Fruit fly (Drosophila melanogaster) whole organism, wandering third instar larva: ENCODE measurements around the gene GABA-B-R2.
A peak's percentile ranks its signal among the peaks of the same experiment; 100 is the strongest.

ENCODE experiments used
- Abd-B ChIP-seq: fragments of >200 bp; optimal IDR thresholded peaks from 2 replicates; lab custom pipeline; 2017; ENCODE audit warnings: missing biosample characterization, missing genetic modification characterization
- CG9705 ChIP-seq: fragments of 200-800 bp; sonication (Bioruptor generic); optimal IDR thresholded peaks from 2 replicates; lab custom pipeline; 2018; ENCODE audit warnings: missing biosample characterization, mild to moderate bottlenecking, missing genetic modification characterization
- CrebA ChIP-seq: fragments of 200-800 bp; sonication (Bioruptor generic); optimal IDR thresholded peaks from 2 replicates; lab custom pipeline; 2016; ENCODE audit warnings: missing biosample characterization, mild to moderate bottlenecking, missing genetic modification characterization, borderline replicate concordance
- Dfd ChIP-seq: fragments of >200 bp; optimal IDR thresholded peaks from 2 replicates; lab custom pipeline; 2017; ENCODE audit warnings: missing biosample characterization, missing genetic modification characterization
- Dif ChIP-seq: fragments of 200-275, 200-300 bp; sonication (Bioruptor generic); optimal IDR thresholded peaks from 2 replicates; lab custom pipeline; 2018; ENCODE audit warnings: missing biosample characterization, missing genetic modification characterization; ENCODE audit not compliant: partially characterized antibody
- HLH106 ChIP-seq: fragments of 200-800 bp; optimal IDR thresholded peaks from 3 replicates; lab custom pipeline; 2019; ENCODE audit warnings: missing biosample characterization, mild to moderate bottlenecking, missing genetic modification characterization, moderate library complexity
- Hr78 ChIP-seq: fragments of >200 bp; optimal IDR thresholded peaks from 2 replicates; lab custom pipeline; 2017; ENCODE audit warnings: missing biosample characterization, missing genetic modification characterization
- Hr83 ChIP-seq: fragments of 200-300 bp; sonication (Bioruptor generic); optimal IDR thresholded peaks from 2 replicates; lab custom pipeline; 2016; ENCODE audit warnings: missing biosample characterization, mild to moderate bottlenecking, missing genetic modification characterization, moderate library complexity; ENCODE audit not compliant: poor library complexity, severe bottlenecking
- Jra ChIP-seq: sonication (Bioruptor generic); optimal IDR thresholded peaks from 2 replicates; lab custom pipeline; 2016; ENCODE audit warnings: missing biosample characterization, missing genetic modification characterization
- N ChIP-seq: fragments of >200 bp; optimal IDR thresholded peaks from 2 replicates; lab custom pipeline; 2018; ENCODE audit warnings: missing biosample characterization, missing external identifiers, missing genetic modification characterization
- OdsH ChIP-seq: fragments of 200-800 bp; sonication (Bioruptor generic); optimal IDR thresholded peaks from 2 replicates; lab custom pipeline; 2016; ENCODE audit warnings: missing biosample characterization, mild to moderate bottlenecking, missing genetic modification characterization
- Rel ChIP-seq, 2 experiments: fragments of 200-800 bp; sonication (Bioruptor generic) in 1 of 2; optimal IDR thresholded peaks; 2 replicates in 1 of 2; 3 replicates in 1 of 2; lab custom pipeline; 2016 to 2019; ENCODE audit warnings: mild to moderate bottlenecking in 2 of 2, missing biosample characterization in 2 of 2, missing genetic modification characterization in 2 of 2, moderate library complexity in 1 of 2
- Sp1 ChIP-seq: fragments of 200-800 bp; sonication (Bioruptor generic); optimal IDR thresholded peaks from 3 replicates; lab custom pipeline; 2019; ENCODE audit warnings: missing biosample characterization, mild to moderate bottlenecking, missing genetic modification characterization, moderate library complexity
- Vsx2 ChIP-seq: fragments of 200-300, 225-300 bp; sonication (Bioruptor generic); optimal IDR thresholded peaks from 2 replicates; lab custom pipeline; 2018; ENCODE audit warnings: missing biosample characterization, missing genetic modification characterization; ENCODE audit not compliant: partially characterized antibody
- br ChIP-seq: fragments of 200-800 bp; sonication (Bioruptor generic); optimal IDR thresholded peaks from 2 replicates; lab custom pipeline; 2016; ENCODE audit warnings: missing biosample characterization, missing genetic modification characterization
- brk ChIP-seq: fragments of 200-800 bp; sonication (Bioruptor generic); optimal IDR thresholded peaks from 2 replicates; lab custom pipeline; 2016; ENCODE audit warnings: missing biosample characterization, mild to moderate bottlenecking, missing genetic modification characterization
- dmrt93B ChIP-seq: fragments of 200-800 bp; sonication (Bioruptor generic); optimal IDR thresholded peaks from 2 replicates; lab custom pipeline; 2018; ENCODE audit warnings: missing biosample characterization, mild to moderate bottlenecking, missing genetic modification characterization
- dsf ChIP-seq: sonication (Bioruptor generic); optimal IDR thresholded peaks from 2 replicates; lab custom pipeline; 2016; ENCODE audit warnings: missing biosample characterization, missing genetic modification characterization, borderline replicate concordance
- ey ChIP-seq: fragments of 200-800 bp; sonication (Bioruptor generic); optimal IDR thresholded peaks from 2 replicates; lab custom pipeline; 2016; ENCODE audit warnings: missing biosample characterization, missing genetic modification characterization
- foxo ChIP-seq, 2 experiments: fragments of 200-800 bp; sonication (Bioruptor generic); optimal IDR thresholded peaks; 2 replicates in 1 of 2; 3 replicates in 1 of 2; lab custom pipeline; 2016 to 2017; ENCODE audit warnings: missing biosample characterization in 2 of 2, missing genetic modification characterization in 2 of 2
- fru ChIP-seq: fragments of 200-800 bp; sonication (Bioruptor generic); optimal IDR thresholded peaks from 3 replicates; lab custom pipeline; 2016; ENCODE audit warnings: missing biosample characterization, mild to moderate bottlenecking, missing genetic modification characterization
- h ChIP-seq: fragments of 200-800 bp; sonication (Bioruptor generic); optimal IDR thresholded peaks from 3 replicates; lab custom pipeline; 2016; ENCODE audit warnings: missing biosample characterization, mild to moderate bottlenecking, missing genetic modification characterization
- pan ChIP-seq: fragments of >200 bp; optimal IDR thresholded peaks from 2 replicates; lab custom pipeline; 2017
- psq ChIP-seq: fragments of 200-800 bp; sonication (Bioruptor generic); optimal IDR thresholded peaks from 3 replicates; lab custom pipeline; 2017; ENCODE audit warnings: missing biosample characterization, mild to moderate bottlenecking, missing genetic modification characterization, moderate library complexity
- rgr ChIP-seq: fragments of 200-800 bp; sonication (Bioruptor generic); optimal IDR thresholded peaks from 3 replicates; lab custom pipeline; 2016; ENCODE audit warnings: missing biosample characterization, mild to moderate bottlenecking, missing genetic modification characterization
- usp ChIP-seq: fragments of >200 bp; optimal IDR thresholded peaks from 2 replicates; lab custom pipeline; 2017; ENCODE audit warnings: missing biosample characterization, missing genetic modification characterization
- woc ChIP-seq: sonication (Bioruptor generic); optimal IDR thresholded peaks from 2 replicates; lab custom pipeline; 2016; ENCODE audit warnings: missing biosample characterization, mild to moderate bottlenecking, missing genetic modification characterization

Gene GABA-B-R2

dm6 chr3R:21823076-21823475 is 47.4 kb upstream of the GABA-B-R2 start:
- peak; percentile 35 for TF ChIP-seq Sp1
- peak; percentile 21 for TF ChIP-seq HLH106 (tag; lab: Kevin White, UChicago)
- no peak for TF ChIP-seq brk (GFP tag; lab: Kevin White, UChicago)
- no peak for TF ChIP-seq ey
- peak; percentile 37 for TF ChIP-seq CG9705 (GFP tag; lab: Kevin White, UChicago)
- TF ChIP-seq dmrt93B (GFP tag; lab: Kevin White, UChicago) = no peak
- peak; percentile 7 for TF ChIP-seq h
- TF ChIP-seq Hr78 = no peak
- TF ChIP-seq CrebA (GFP tag; lab: Kevin White, UChicago) = peak; percentile 33
- TF ChIP-seq OdsH = peak; percentile 14
- no peak for TF ChIP-seq pan
- no peak for TF ChIP-seq Jra (GFP tag; lab: Kevin White, UChicago)
- no peak for TF ChIP-seq rgr (GFP tag; lab: Kevin White, UChicago)

DNA sequence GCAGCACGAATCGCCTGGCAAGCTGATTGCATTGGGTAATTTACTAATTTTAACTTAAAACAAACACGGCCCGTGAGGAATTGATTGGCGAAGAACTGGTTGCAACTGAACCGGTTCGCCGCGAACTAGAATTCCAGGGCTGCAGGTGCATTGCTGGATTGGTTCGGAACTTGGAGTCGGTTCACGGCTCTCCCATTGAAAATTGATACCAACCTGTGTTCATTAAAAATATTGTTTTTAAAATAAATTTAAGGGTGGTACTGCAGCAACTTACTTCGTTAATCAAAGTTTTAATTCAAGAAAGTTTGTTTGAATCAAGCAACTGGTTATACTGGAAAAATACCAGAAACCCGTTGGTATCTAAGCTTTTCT is 46.9 kb upstream of the GABA-B-R2 start, which contains the start of gene CASK:
Gene CASK (minus strand): TSS at position 113 of the 372 bp plus-strand sequence.
- TF ChIP-seq Hr83 (GFP tag; lab: Kevin White, UChicago) (peak; percentile 3), rgr (GFP tag; lab: Kevin White, UChicago) (peak; percentile 20), woc (peak; percentile 27), OdsH (no peak), Hr78 (no peak), Rel (GFP tag; optimal IDR thresholded peaks at IDR 0.05; lab: Kevin White, UChicago) (no peak), Rel (tag; optimal IDR thresholded peaks at IDR 0.05; lab: Kevin White, UChicago) (peak; percentile 8)
- TF ChIP-seq, all 38 proteins: peak for 4

DNA sequence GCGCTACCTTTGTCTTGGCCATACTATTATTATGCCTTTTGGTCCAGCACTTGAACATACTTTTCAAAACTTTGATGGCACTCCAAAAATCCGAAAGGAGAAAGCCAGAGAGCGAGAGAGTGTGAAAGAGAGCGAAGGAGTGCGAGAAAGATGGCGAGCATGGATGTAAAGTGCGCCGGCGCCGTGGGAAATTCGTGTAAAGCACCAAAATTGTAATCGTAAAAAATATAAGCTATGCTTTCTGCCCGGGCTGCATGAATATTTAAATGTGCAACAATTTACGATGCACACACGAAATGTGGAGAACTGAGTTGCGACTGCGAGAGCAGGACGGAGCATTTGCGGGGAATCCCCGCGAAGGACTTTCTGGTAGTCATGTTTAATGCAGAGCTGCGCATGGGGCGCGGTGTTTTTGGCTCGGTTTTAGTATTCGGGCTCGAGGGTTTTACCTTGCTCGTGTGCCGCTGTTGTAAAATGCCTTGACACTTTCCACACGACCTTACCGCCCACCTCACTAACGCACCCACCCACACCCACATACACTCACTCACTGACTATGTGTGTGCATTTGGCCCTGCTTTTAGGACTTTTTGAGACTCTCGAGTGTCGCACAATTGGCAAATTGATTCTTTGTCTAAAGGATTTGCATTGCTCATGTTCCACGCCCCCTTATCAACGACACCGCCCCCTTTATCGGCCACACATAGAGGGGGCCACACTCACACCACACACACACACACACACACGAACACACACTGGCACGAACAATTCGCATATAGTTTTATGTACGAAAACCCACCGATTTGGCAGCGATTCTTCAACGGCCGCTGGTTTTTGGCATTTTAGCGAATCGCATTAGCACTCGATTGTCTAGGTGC is 46.3 kb upstream of the GABA-B-R2 start:
- TF ChIP-seq Dif (GFP tag; lab: Kevin White, UChicago) (peak; percentile 69), N (GFP tag; lab: Kevin White, UChicago) (peak; percentile 0), foxo (GFP tag; optimal IDR thresholded peaks at IDR 0.05; lab: Kevin White, UChicago) (no peak), OdsH (no peak), fru (GFP tag; lab: Kevin White, UChicago) (no peak), psq (GFP tag; lab: Kevin White, UChicago) (no peak), Dfd (GFP tag; lab: Kevin White, UChicago) (peak; percentile 51), usp (GFP tag; lab: Kevin White, UChicago) (no peak), dsf (GFP tag; lab: Kevin White, UChicago) (no peak), Rel (GFP tag; optimal IDR thresholded peaks at IDR 0.05; lab: Kevin White, UChicago) (no peak), Rel (tag; optimal IDR thresholded peaks at IDR 0.05; lab: Kevin White, UChicago) (peak; percentile 87)

dm6 chr3R:21808622-21809347 is 33.1 kb upstream of the GABA-B-R2 start:
- TF ChIP-seq ey (peak; percentile 1), Sp1 (peak; percentile 6), Jra (GFP tag; lab: Kevin White, UChicago) (no peak), psq (GFP tag; lab: Kevin White, UChicago) (no peak), Abd-B (GFP tag; lab: Kevin White, UChicago) (no peak), woc (peak; percentile 15), Dfd (GFP tag; lab: Kevin White, UChicago) (no peak), OdsH (no peak), foxo (GFP tag; optimal IDR thresholded peaks at IDR 0.05; lab: Kevin White, UChicago) (peak in 1 of 2 experiments; percentile 40), Hr83 (GFP tag; lab: Kevin White, UChicago) (no peak), Vsx2 (GFP tag; lab: Kevin White, UChicago) (peak; percentile 29), h (peak; percentile 25), Hr78 (no peak), br (GFP tag; lab: Kevin White, UChicago) (peak; percentile 3)

- TF ChIP-seq h (no peak), ey (no peak)
Measured at dm6 chr3R:21807264-21807663, 31.6 kb upstream of the GABA-B-R2 start.
